Worm (Caenorhabditis elegans): ENCODE results near the gene nep-26.

DNA sequence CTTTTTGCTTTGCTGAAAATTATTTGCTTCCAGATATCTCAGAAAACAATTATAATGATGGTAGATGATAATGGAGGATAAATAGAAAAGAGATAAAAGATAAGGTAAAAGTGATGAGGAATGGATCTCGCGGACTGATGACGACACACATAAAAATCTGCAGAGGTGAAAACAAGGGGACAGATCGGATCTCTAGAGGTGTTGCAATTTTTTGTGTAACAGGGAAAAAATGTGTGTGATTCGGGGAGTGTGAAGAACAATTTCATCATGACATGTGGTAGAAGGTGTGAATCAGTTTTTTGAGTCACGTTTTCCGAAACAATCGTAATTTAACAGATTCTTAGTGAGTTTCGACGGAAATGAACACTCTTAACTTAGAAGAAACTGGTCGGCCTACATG, 11.0 kb downstream of the nep-26 start:
- no peak for TF ChIP-seq F52B5.7 (tag; optimal IDR thresholded peaks at IDR 0.05)
- no peak for TF ChIP-seq unc-62 (GFP tag; optimal IDR thresholded peaks at IDR 0.05)
- TF ChIP-seq madf-8 (GFP tag; conservative IDR thresholded peaks at IDR 0.05) = no peak
- TF ChIP-seq snpc-4 (GFP tag; optimal IDR thresholded peaks at IDR 0.05) = no peak
- TF ChIP-seq snpc-4 (tag; optimal IDR thresholded peaks at IDR 0.05) = no peak
- TF ChIP-seq egl-18 (GFP tag; IDR thresholded peaks at IDR 0.05) = no peak
- no peak for TF ChIP-seq rcor-1 (GFP tag; IDR thresholded peaks at IDR 0.05)
